Fruit fly (Drosophila melanogaster) whole organism, embryonic: ENCODE results near the gene Muc18B.

Experiments
- ATbp ChIP-seq: fragments of 200-800 bp; sonication (Bioruptor generic); optimal IDR thresholded peaks from 2 replicates; lab custom pipeline; 2017; ENCODE audit warnings: missing biosample characterization, mild to moderate bottlenecking, missing genetic modification characterization, missing genetic modification reagents
- CG11696 ChIP-seq: fragments of 200-800 bp; sonication (Bioruptor generic); IDR thresholded peaks from 2 replicates; pipeline ENCODE4 v1.3.6; 2022; ENCODE audit warnings: missing biosample characterization, missing genetic modification characterization
- CG15601 ChIP-seq: fragments of 200-800 bp; sonication (Bioruptor generic); optimal IDR thresholded peaks from 3 replicates; lab custom pipeline; 2019; ENCODE audit warnings: missing biosample characterization, mild to moderate bottlenecking, missing genetic modification characterization, moderate library complexity
- CG1647 ChIP-seq: fragments of 200-800 bp; sonication (Bioruptor generic); optimal IDR thresholded peaks from 3 replicates; lab custom pipeline; 2016; ENCODE audit warnings: missing biosample characterization, missing genetic modification characterization
- CG17361 ChIP-seq: fragments of 200-800 bp; sonication (Bioruptor generic); IDR thresholded peaks from 3 replicates; pipeline ENCODE4 v1.3.6; 2022; ENCODE audit warnings: missing biosample characterization, missing genetic modification characterization
- CG34224 ChIP-seq: fragments of 200-800 bp; sonication (Bioruptor generic); IDR thresholded peaks from 3 replicates; pipeline ENCODE4 v1.3.6; 2022; ENCODE audit warnings: missing biosample characterization, missing genetic modification characterization; ENCODE audit not compliant: partially characterized antibody
- CG4707 ChIP-seq: fragments of 200-800 bp; sonication (Bioruptor generic); optimal IDR thresholded peaks from 2 replicates; lab custom pipeline; 2018; ENCODE audit warnings: missing biosample characterization, mild to moderate bottlenecking, missing genetic modification characterization, moderate library complexity
- CG5180 ChIP-seq: fragments of 200-800 bp; sonication (Bioruptor generic); optimal IDR thresholded peaks from 3 replicates; lab custom pipeline; 2017; ENCODE audit warnings: missing biosample characterization, missing genetic modification characterization, mild to moderate bottlenecking, moderate library complexity, missing genetic modification reagents
- CG7556 ChIP-seq: fragments of 200-800 bp; sonication (Bioruptor generic); optimal IDR thresholded peaks from 2 replicates; lab custom pipeline; 2017; ENCODE audit warnings: missing biosample characterization, mild to moderate bottlenecking, missing genetic modification characterization
- CG8089 ChIP-seq: fragments of 200-800 bp; sonication (Bioruptor generic); optimal IDR thresholded peaks from 3 replicates; lab custom pipeline; 2016; ENCODE audit warnings: missing biosample characterization, missing genetic modification characterization
- CG8388 ChIP-seq: fragments of 200-800 bp; sonication (Bioruptor generic); optimal IDR thresholded peaks from 2 replicates; lab custom pipeline; 2019; ENCODE audit warnings: missing biosample characterization, mild to moderate bottlenecking, missing genetic modification characterization, moderate library complexity
- CG8944 ChIP-seq: fragments of 200-800 bp; sonication (Bioruptor generic); optimal IDR thresholded peaks from 3 replicates; lab custom pipeline; 2016; ENCODE audit warnings: missing biosample characterization, missing genetic modification characterization
- D19B ChIP-seq: fragments of 200-800 bp; sonication (Bioruptor generic); optimal IDR thresholded peaks from 2 replicates; lab custom pipeline; 2017; ENCODE audit warnings: missing biosample characterization, mild to moderate bottlenecking, missing genetic modification characterization
- Dip3 ChIP-seq: fragments of 200-800 bp; sonication (Bioruptor generic); optimal IDR thresholded peaks from 3 replicates; lab custom pipeline; 2016; ENCODE audit warnings: missing biosample characterization, missing genetic modification characterization
- Doc2 ChIP-seq: fragments of 200-800 bp; sonication (Bioruptor generic); IDR thresholded peaks from 2 replicates; pipeline ENCODE4 v1.3.6; 2022; ENCODE audit warnings: missing biosample characterization, missing genetic modification characterization
- HmgZ ChIP-seq: fragments of 200-800 bp; sonication (Bioruptor generic); optimal IDR thresholded peaks from 2 replicates; lab custom pipeline; 2018; ENCODE audit warnings: missing biosample characterization, mild to moderate bottlenecking, missing genetic modification characterization
- Lim3 ChIP-seq: fragments of 200-800 bp; sonication (Bioruptor generic); IDR thresholded peaks from 2 replicates; pipeline ENCODE4 v1.3.6; 2022; ENCODE audit warnings: missing biosample characterization, missing genetic modification characterization
- Mes4 ChIP-seq: fragments of 200-800 bp; sonication (Bioruptor generic); optimal IDR thresholded peaks from 2 replicates; lab custom pipeline; 2016; ENCODE audit warnings: missing biosample characterization, missing genetic modification characterization
- NK7.1 ChIP-seq: fragments of 200-800 bp; sonication (Bioruptor generic); optimal IDR thresholded peaks from 3 replicates; lab custom pipeline; 2016; ENCODE audit warnings: missing biosample characterization, missing genetic modification characterization
- Neu2 ChIP-seq: fragments of 200-800 bp; sonication (Bioruptor generic); optimal IDR thresholded peaks from 3 replicates; lab custom pipeline; 2016; ENCODE audit warnings: missing biosample characterization, missing genetic modification characterization, borderline replicate concordance
- Stat92E ChIP-seq, 3 experiments: fragments of >200 bp in 2 of 3; fragments of 200-800 bp in 1 of 3; sonication (Bioruptor generic) in 1 of 3; optimal IDR thresholded peaks; 2 replicates each; lab custom pipeline; 2017 to 2019; ENCODE audit warnings: missing biosample characterization in 3 of 3, missing genetic modification characterization in 3 of 3, mild to moderate bottlenecking in 1 of 3, moderate library complexity in 1 of 3
- Usf ChIP-seq: fragments of 200-800 bp; sonication (Bioruptor generic); optimal IDR thresholded peaks from 2 replicates; lab custom pipeline; 2017; ENCODE audit warnings: missing genotype, missing biosample characterization, missing genetic modification characterization
- bcd ChIP-seq: fragments of 200-800 bp; sonication (Bioruptor generic); optimal IDR thresholded peaks from 2 replicates; lab custom pipeline; 2017; ENCODE audit warnings: missing biosample characterization, mild to moderate bottlenecking, missing genetic modification characterization
- chinmo ChIP-seq: fragments of 200-800 bp; sonication (Bioruptor generic); IDR thresholded peaks from 4 replicates; pipeline ENCODE4 v1.3.6; 2022; ENCODE audit warnings: missing biosample characterization, missing genetic modification characterization; ENCODE audit not compliant: partially characterized antibody
- croc ChIP-seq: fragments of 200-800 bp; sonication (Bioruptor generic); conservative IDR thresholded peaks from 3 replicates; pipeline ENCODE4 v1.3.6; 2022; ENCODE audit warnings: missing biosample characterization, missing genetic modification characterization
- dimm ChIP-seq: fragments of 200-800 bp; sonication (Bioruptor generic); IDR thresholded peaks from 2 replicates; pipeline ENCODE4 v1.3.6; 2022; ENCODE audit warnings: missing biosample characterization, missing genetic modification characterization
- dm ChIP-seq: fragments of 200-800 bp; sonication (Bioruptor generic); optimal IDR thresholded peaks from 3 replicates; lab custom pipeline; 2016; ENCODE audit warnings: missing biosample characterization, missing genetic modification characterization
- eve ChIP-seq, 2 experiments: fragments of >200 bp; optimal IDR thresholded peaks; 2 replicates each; lab custom pipeline; 2017; ENCODE audit warnings: missing biosample characterization in 2 of 2, missing genetic modification characterization in 2 of 2
- gt ChIP-seq: fragments of 200-800 bp; sonication (Bioruptor generic); IDR thresholded peaks from 2 replicates; pipeline ENCODE4 v1.3.6; 2022; ENCODE audit warnings: missing biosample characterization, missing genetic modification characterization
- her ChIP-seq: fragments of 200-800 bp; sonication (Bioruptor generic); optimal IDR thresholded peaks from 2 replicates; lab custom pipeline; 2016; ENCODE audit warnings: missing biosample characterization, missing genetic modification characterization
- lbe ChIP-seq: fragments of 200-800 bp; sonication (Bioruptor generic); optimal IDR thresholded peaks from 2 replicates; lab custom pipeline; 2016; ENCODE audit warnings: missing biosample characterization, mild to moderate bottlenecking, missing genetic modification characterization
- mam ChIP-seq: fragments of 200-800 bp; sonication (Bioruptor generic); optimal IDR thresholded peaks from 3 replicates; lab custom pipeline; 2016; ENCODE audit warnings: missing biosample characterization, missing genetic modification characterization
- nerfin-1 ChIP-seq: fragments of 200-800 bp; sonication (Bioruptor generic); optimal IDR thresholded peaks from 3 replicates; lab custom pipeline; 2019; ENCODE audit warnings: missing biosample characterization, mild to moderate bottlenecking, missing genetic modification characterization, moderate library complexity
- nerfin-2 ChIP-seq: fragments of 200-800 bp; sonication (Bioruptor generic); IDR thresholded peaks from 2 replicates; pipeline ENCODE4 v1.3.6; 2022; ENCODE audit warnings: missing biosample characterization, missing genetic modification characterization; ENCODE audit not compliant: partially characterized antibody
- nmo ChIP-seq: fragments of 200-800 bp; sonication (Bioruptor generic); optimal IDR thresholded peaks from 2 replicates; lab custom pipeline; 2018; ENCODE audit warnings: missing biosample characterization, mild to moderate bottlenecking, missing genetic modification characterization, moderate library complexity
- pfk ChIP-seq: fragments of 200-800 bp; sonication (Bioruptor generic); optimal IDR thresholded peaks from 2 replicates; lab custom pipeline; 2018; ENCODE audit warnings: missing biosample characterization, mild to moderate bottlenecking, missing genetic modification characterization, moderate library complexity
- pum ChIP-seq: fragments of 200-800 bp; sonication (Bioruptor generic); optimal IDR thresholded peaks from 2 replicates; lab custom pipeline; 2016; ENCODE audit warnings: missing biosample characterization, missing genetic modification characterization
- repo ChIP-seq: fragments of 200-800 bp; sonication (Bioruptor generic); optimal IDR thresholded peaks from 2 replicates; lab custom pipeline; 2016; ENCODE audit warnings: missing biosample characterization, missing genetic modification characterization
- rib ChIP-seq: fragments of 200-800 bp; sonication (Bioruptor generic); IDR thresholded peaks from 2 replicates; pipeline ENCODE4 v1.3.6; 2022; ENCODE audit warnings: missing biosample characterization, missing genetic modification characterization
- sc ChIP-seq, 3 experiments: fragments of >200 bp in 2 of 3; fragments of 200-800 bp in 1 of 3; sonication (Bioruptor generic) in 1 of 3; optimal IDR thresholded peaks; 2 replicates in 2 of 3; 3 replicates in 1 of 3; lab custom pipeline; 2017; ENCODE audit warnings: mild to moderate bottlenecking in 1 of 3, missing biosample characterization in 1 of 3, missing genetic modification characterization in 1 of 3, missing genetic modification reagents in 1 of 3
- shn ChIP-seq: fragments of 200-800 bp; sonication (Bioruptor generic); optimal IDR thresholded peaks from 3 replicates; lab custom pipeline; 2016; ENCODE audit warnings: missing biosample characterization, missing genetic modification characterization
- stwl ChIP-seq: fragments of 200-800 bp; sonication (Bioruptor generic); optimal IDR thresholded peaks from 3 replicates; lab custom pipeline; 2018; ENCODE audit warnings: missing biosample characterization, mild to moderate bottlenecking, missing genetic modification characterization, moderate library complexity
- tll ChIP-seq, 2 experiments: fragments of 200-800 bp in 1 of 2; fragments of >200 bp in 1 of 2; sonication (Bioruptor generic) in 1 of 2; optimal IDR thresholded peaks; 2 replicates each; lab custom pipeline; 2017 to 2019; ENCODE audit warnings: missing biosample characterization in 2 of 2, missing genetic modification characterization in 2 of 2, mild to moderate bottlenecking in 1 of 2, moderate library complexity in 1 of 2

Muc18B gene

dm6 chrX:19247200-19248052 lies 32.1 kb downstream of the Muc18B start, which contains the start of gene CG7992 (continued):
- TF ChIP-seq CG15601 (tag; lab: Kevin White, UChicago) (no peak), ATbp (GFP tag; lab: Kevin White, UChicago) (peak; percentile 35), croc (GFP tag; lab: Robert Waterston, UW) (no peak), mam (GFP tag; lab: Kevin White, UChicago) (peak; percentile 73), CG8388 (GFP tag; lab: Kevin White, UChicago) (peak; percentile 34), sc (optimal IDR thresholded peaks at IDR 0.05; lab: Kevin White, UChicago) (no peak), sc (GFP tag; optimal IDR thresholded peaks at IDR 0.05; lab: Kevin White, UChicago) (no peak), CG17361 (peak; percentile 76), dm (GFP tag; lab: Kevin White, UChicago) (peak; percentile 53), tll (GFP tag; optimal IDR thresholded peaks at IDR 0.05; lab: Kevin White, UChicago) (no peak), nerfin-2 (GFP tag; lab: Robert Waterston, UW) (no peak), shn (GFP tag; lab: Kevin White, UChicago) (peak; percentile 75), bcd (GFP tag; lab: Kevin White, UChicago) (no peak), dimm (no peak), CG5180 (GFP tag; lab: Kevin White, UChicago) (peak; percentile 51), stwl (no peak), repo (GFP tag; lab: Kevin White, UChicago) (peak; percentile 34), CG1647 (GFP tag; lab: Kevin White, UChicago) (peak; percentile 10), D19B (peak; percentile 53), Usf (GFP tag; lab: Kevin White, UChicago) (peak; percentile 10), pum (GFP tag; lab: Kevin White, UChicago) (peak; percentile 56), Neu2 (no peak), rib (GFP tag; lab: Robert Waterston, UW) (no peak), CG8089 (GFP tag; lab: Kevin White, UChicago) (peak; percentile 45), CG34224 (GFP tag; lab: Robert Waterston, UW) (no peak), nmo (GFP tag; lab: Kevin White, UChicago) (peak; percentile 66), HmgZ (peak; percentile 19), CG4707 (GFP tag; lab: Kevin White, UChicago) (no peak), Mes4 (GFP tag; lab: Kevin White, UChicago) (no peak), lbe (GFP tag; lab: Kevin White, UChicago) (no peak), CG11696 (GFP tag; lab: Robert Waterston, UW) (no peak), Dip3 (GFP tag; lab: Kevin White, UChicago) (peak; percentile 65), Stat92E (GFP tag; optimal IDR thresholded peaks at IDR 0.05; lab: Kevin White, UChicago) (no peak), eve (GFP tag; optimal IDR thresholded peaks at IDR 0.05; lab: Kevin White, UChicago) (no peak), Lim3 (GFP tag; lab: Robert Waterston, UW) (no peak), gt (GFP tag; lab: Robert Waterston, UW) (no peak), pfk (GFP tag; lab: Kevin White, UChicago) (no peak), chinmo (GFP tag; lab: Robert Waterston, UW) (peak; percentile 68; the same call in 1 of the 4 replicates), CG7556 (GFP tag; lab: Kevin White, UChicago) (peak; percentile 62), NK7.1 (peak; percentile 28), CG8944 (peak; percentile 40), Doc2 (GFP tag; lab: Robert Waterston, UW) (no peak), her (GFP tag; lab: Kevin White, UChicago) (peak; percentile 18), nerfin-1 (tag; lab: Kevin White, UChicago) (no peak)
